Worm (Caenorhabditis elegans) whole organism, L3 larva: Measurements from ENCODE around the gene skr-10.

Experiments used
- R02D3.7 ChIP-seq: fragments of 150-350 bp; optimal IDR thresholded peaks from 2 replicates; lab custom pipeline; 2014; ENCODE audit warnings: missing biosample characterization, missing genetic modification characterization
- ZK546.5 ChIP-seq: sonication (generic microtip); optimal IDR thresholded peaks from 2 replicates; lab custom pipeline; 2017; ENCODE audit warnings: missing biosample characterization, missing genetic modification characterization
- ama-1 ChIP-seq: fragments of 150-350 bp; optimal IDR thresholded peaks from 2 replicates; lab custom pipeline; 2018
- ceh-28 ChIP-seq: fragments of 150-350 bp; optimal IDR thresholded peaks from 2 replicates; lab custom pipeline; 2014; ENCODE audit warnings: missing biosample characterization, missing genetic modification reagents, missing genetic modification characterization
- daf-12 ChIP-seq: fragments of 150-350 bp; optimal IDR thresholded peaks from 2 replicates; lab custom pipeline; 2014; ENCODE audit warnings: missing biosample characterization, missing genetic modification reagents, missing genetic modification characterization
- egl-27 ChIP-seq: sonication (generic microtip); optimal IDR thresholded peaks from 4 replicates; lab custom pipeline; 2017; ENCODE audit warnings: missing biosample characterization, missing genetic modification reagents, missing genetic modification characterization
- egl-5 ChIP-seq: fragments of 150-350 bp; optimal IDR thresholded peaks from 2 replicates; lab custom pipeline; 2017; ENCODE audit warnings: missing biosample characterization, missing genetic modification reagents, missing genetic modification characterization, inconsistent platforms
- elt-1 ChIP-seq: fragments of 150-350 bp; optimal IDR thresholded peaks from 2 replicates; lab custom pipeline; 2014; ENCODE audit warnings: missing biosample characterization, missing genetic modification characterization
- elt-2 ChIP-seq: sonication (generic microtip); optimal IDR thresholded peaks from 2 replicates; lab custom pipeline; 2016; ENCODE audit warnings: missing genetic modification reagents, mild to moderate bottlenecking, missing genetic modification characterization, missing compliant biosample characterization
- elt-3 ChIP-seq, 3 experiments: fragments of 150-350 bp in 1 of 3; sonication (generic microtip) in 2 of 3; optimal IDR thresholded peaks; 2 replicates in 2 of 3; 4 replicates in 1 of 3; lab custom pipeline; 2014 to 2017; ENCODE audit warnings: missing biosample characterization in 3 of 3, missing genetic modification characterization in 3 of 3
- eor-1 ChIP-seq, 2 experiments: fragments of 150-350 bp; optimal IDR thresholded peaks; 2 replicates each; lab custom pipeline; 2014 to 2018; ENCODE audit warnings: missing biosample characterization in 2 of 2, missing genetic modification characterization in 2 of 2
- fkh-10 ChIP-seq: sonication (generic microtip); optimal IDR thresholded peaks from 2 replicates; lab custom pipeline; 2017; ENCODE audit warnings: missing biosample characterization, missing genetic modification reagents, missing genetic modification characterization
- fkh-2 ChIP-seq: fragments of 150-350 bp; optimal IDR thresholded peaks from 2 replicates; lab custom pipeline; 2014; ENCODE audit warnings: missing biosample characterization, missing genetic modification reagents, missing genetic modification characterization
- fos-1 ChIP-seq: fragments of 150-350 bp; optimal IDR thresholded peaks from 2 replicates; lab custom pipeline; 2014; ENCODE audit warnings: missing biosample characterization, missing genetic modification characterization
- hmg-11 ChIP-seq: sonication (generic microtip); optimal IDR thresholded peaks from 2 replicates; lab custom pipeline; 2016; ENCODE audit warnings: missing genetic modification characterization, missing compliant biosample characterization
- lin-15B ChIP-seq: fragments of 150-350 bp; optimal IDR thresholded peaks from 2 replicates; lab custom pipeline; 2014; ENCODE audit warnings: missing biosample characterization, missing genetic modification characterization
- lin-39 ChIP-seq: fragments of 150-350 bp; optimal IDR thresholded peaks from 2 replicates; lab custom pipeline; 2018; ENCODE audit warnings: missing biosample characterization, missing genetic modification reagents, missing genetic modification characterization
- lsy-12 ChIP-seq: sonication (generic microtip); optimal IDR thresholded peaks from 2 replicates; lab custom pipeline; 2016; ENCODE audit warnings: mild to moderate bottlenecking, missing genetic modification characterization, missing compliant biosample characterization
- mdl-1 ChIP-seq: fragments of 150-350 bp; optimal IDR thresholded peaks from 2 replicates; lab custom pipeline; 2014; ENCODE audit warnings: missing biosample characterization, missing genetic modification characterization
- mml-1 ChIP-seq: fragments of 150-350 bp; sonication (generic microtip); optimal IDR thresholded peaks from 3 replicates; lab custom pipeline; 2014; ENCODE audit warnings: missing biosample characterization, missing genetic modification characterization
- nfya-1 ChIP-seq: sonication (generic microtip); optimal IDR thresholded peaks from 2 replicates; lab custom pipeline; 2017; ENCODE audit warnings: missing genetic modification characterization, mild to moderate bottlenecking, missing compliant biosample characterization, antibody characterized with exemption, moderate library complexity; ENCODE audit not compliant: insufficient read depth
- nhr-12 ChIP-seq: fragments of 150-350 bp; optimal IDR thresholded peaks from 2 replicates; lab custom pipeline; 2014; ENCODE audit warnings: missing biosample characterization, missing genetic modification characterization
- nhr-23 ChIP-seq: fragments of 150-350 bp; optimal IDR thresholded peaks from 2 replicates; lab custom pipeline; 2014; ENCODE audit warnings: missing biosample characterization, missing genetic modification reagents, missing genetic modification characterization
- nhr-25 ChIP-seq: sonication (generic microtip); optimal IDR thresholded peaks from 2 replicates; lab custom pipeline; 2017; ENCODE audit warnings: missing biosample characterization, missing genetic modification characterization
- nhr-28 ChIP-seq: fragments of 150-350 bp; optimal IDR thresholded peaks from 2 replicates; lab custom pipeline; 2014; ENCODE audit warnings: missing biosample characterization, missing genetic modification characterization
- nhr-67 ChIP-seq: fragments of 150-350 bp; optimal IDR thresholded peaks from 2 replicates; lab custom pipeline; 2014; ENCODE audit warnings: missing biosample characterization, missing genetic modification characterization
- nhr-76 ChIP-seq: fragments of 150-350 bp; sonication (generic microtip); optimal IDR thresholded peaks from 5 replicates; lab custom pipeline; 2014; ENCODE audit warnings: missing biosample characterization, missing genetic modification characterization
- nhr-77 ChIP-seq: fragments of 150-350 bp; optimal IDR thresholded peaks from 2 replicates; lab custom pipeline; 2014; ENCODE audit warnings: missing biosample characterization, missing genetic modification characterization
- pha-4 ChIP-seq: fragments of 150-350 bp; optimal IDR thresholded peaks from 2 replicates; lab custom pipeline; 2014; ENCODE audit warnings: missing biosample characterization, missing genetic modification reagents, missing genetic modification characterization
- pqm-1 ChIP-seq: fragments of 150-350 bp; optimal IDR thresholded peaks from 2 replicates; lab custom pipeline; 2017; ENCODE audit warnings: missing biosample characterization, missing genetic modification characterization, inconsistent platforms
- sea-2 ChIP-seq: fragments of 150-350 bp; sonication (generic microtip); optimal IDR thresholded peaks from 4 replicates; lab custom pipeline; 2014; ENCODE audit warnings: missing biosample characterization, missing genetic modification reagents, missing genetic modification characterization
- skn-1 ChIP-seq: fragments of 150-350 bp; optimal IDR thresholded peaks from 2 replicates; lab custom pipeline; 2014; ENCODE audit warnings: missing biosample characterization, missing genetic modification characterization
- snpc-4 ChIP-seq: fragments of 150-350 bp; optimal IDR thresholded peaks from 2 replicates; lab custom pipeline; 2014; ENCODE audit warnings: missing biosample characterization, missing genetic modification characterization
- tbx-2 ChIP-seq: sonication (generic microtip); optimal IDR thresholded peaks from 2 replicates; lab custom pipeline; 2016; ENCODE audit warnings: mild to moderate bottlenecking, missing genetic modification characterization, missing compliant biosample characterization
- unc-39 ChIP-seq: sonication (generic microtip); optimal IDR thresholded peaks from 4 replicates; lab custom pipeline; 2017; ENCODE audit warnings: missing biosample characterization, missing genetic modification characterization
- unc-62 ChIP-seq: fragments of 150-350 bp; sonication (generic microtip); optimal IDR thresholded peaks from 4 replicates; lab custom pipeline; 2014; ENCODE audit warnings: missing biosample characterization, missing genetic modification reagents, missing genetic modification characterization
- zag-1 ChIP-seq: fragments of 150-350 bp; optimal IDR thresholded peaks from 2 replicates; lab custom pipeline; 2014; ENCODE audit warnings: missing biosample characterization, missing genetic modification characterization
- ztf-4 ChIP-seq: fragments of 150-350 bp; optimal IDR thresholded peaks from 2 replicates; lab custom pipeline; 2014; ENCODE audit warnings: missing biosample characterization, missing genetic modification characterization

The skr-10 gene

ce11 chrIV:15926746-15927145 lies 19.9 kb upstream of the skr-10 start, which contains the start of gene Y105C5B.8:
Gene Y105C5B.8 (minus strand): TSS chrIV:15926846.
- TF ChIP-seq nhr-67 (tag; lab: Kevin White, UChicago) (no peak), unc-62 (GFP tag; lab: Kevin White, UChicago) (no peak), eor-1 (tag; optimal IDR thresholded peaks at IDR 0.05; lab: Kevin White, UChicago) (no peak), ama-1 (lab: Kevin White, UChicago) (no peak), R02D3.7 (tag; lab: Kevin White, UChicago) (no peak), elt-1 (tag; lab: Kevin White, UChicago) (no peak), fkh-2 (tag; lab: Kevin White, UChicago) (no peak), lsy-12 (tag; lab: Kevin White, UChicago) (no peak), ztf-4 (no peak)

- TF ChIP-seq elt-2 (tag; lab: Kevin White, UChicago) (peak; percentile 91), pqm-1 (tag; lab: Kevin White, UChicago) (peak; percentile 68), ztf-4 (no peak), pha-4 (peak; percentile 15), nhr-76 (tag; lab: Kevin White, UChicago) (no peak), elt-3 (tag; optimal IDR thresholded peaks at IDR 0.05; lab: Kevin White, UChicago) (peak in 1 of 3 experiments; percentile 25), egl-27 (tag; lab: Kevin White, UChicago) (no peak), nhr-12 (no peak), nhr-67 (tag; lab: Kevin White, UChicago) (no peak), skn-1 (tag; lab: Kevin White, UChicago) (peak; percentile 15), tbx-2 (tag; lab: Kevin White, UChicago) (no peak)
These were observed 16.8 kb upstream of the skr-10 start for ce11 chrIV:15929831-15930230.

ce11 chrIV:15930281-15930680 lies 16.3 kb upstream of the skr-10 start, which contains the start of gene Y105C5B.9:
Gene Y105C5B.9 (plus strand): TSS chrIV:15930581.
- TF ChIP-seq egl-5 (tag; lab: Kevin White, UChicago), result no peak
- TF ChIP-seq nhr-67 (tag; lab: Kevin White, UChicago), result no peak
- TF ChIP-seq nhr-23 (tag; lab: Kevin White, UChicago), result no peak
- TF ChIP-seq unc-39 (tag; lab: Kevin White, UChicago), result no peak
- TF ChIP-seq nhr-12, result no peak
- TF ChIP-seq tbx-2 (tag; lab: Kevin White, UChicago), result no peak
- TF ChIP-seq fos-1 (tag; lab: Kevin White, UChicago), result no peak
- TF ChIP-seq pqm-1 (tag; lab: Kevin White, UChicago), result no peak
- no peak for TF ChIP-seq nhr-28 (tag; lab: Kevin White, UChicago)
- TF ChIP-seq mml-1 (tag; lab: Kevin White, UChicago), result no peak
- no peak for TF ChIP-seq lin-15B (tag; lab: Kevin White, UChicago)
- TF ChIP-seq nhr-76 (tag; lab: Kevin White, UChicago), result no peak

ce11 chrIV:15930694-15931093 lies 15.9 kb upstream of the skr-10 start:
- TF ChIP-seq unc-39 (tag; lab: Kevin White, UChicago), result no peak
- TF ChIP-seq ZK546.5 (tag; lab: Kevin White, UChicago), result no peak
- TF ChIP-seq ztf-4, result no peak
- TF ChIP-seq fkh-10 (GFP tag; lab: Kevin White, UChicago), result no peak
- TF ChIP-seq skn-1 (tag; lab: Kevin White, UChicago), result no peak
- TF ChIP-seq ceh-28, result peak; percentile 80
- TF ChIP-seq, all 47 proteins: peak for 1

ce11 chrIV:15931176-15931575 lies 15.4 kb upstream of the skr-10 start:
- TF ChIP-seq pha-4 (no peak), snpc-4 (tag; lab: Kevin White, UChicago) (peak; percentile 52), pqm-1 (tag; lab: Kevin White, UChicago) (peak; percentile 2), hmg-11 (tag; lab: Kevin White, UChicago) (peak; percentile 46), nfya-1 (tag; lab: Kevin White, UChicago) (peak; percentile 11), elt-2 (tag; lab: Kevin White, UChicago) (peak; percentile 34)
- TF ChIP-seq, all 47 proteins: peak for 5

ce11 chrIV:15931833-15932232 lies 14.8 kb upstream of the skr-10 start:
- TF ChIP-seq nhr-23 (tag; lab: Kevin White, UChicago), result peak; percentile 3
- TF ChIP-seq zag-1 (tag; lab: Kevin White, UChicago), result no peak
- TF ChIP-seq pha-4, result no peak
- peak; percentile 13 for TF ChIP-seq nfya-1 (tag; lab: Kevin White, UChicago)
- peak; percentile 35 for TF ChIP-seq snpc-4 (tag; lab: Kevin White, UChicago)
- peak; percentile 24 for TF ChIP-seq elt-2 (tag; lab: Kevin White, UChicago)
- TF ChIP-seq ZK546.5 (tag; lab: Kevin White, UChicago), result no peak
- peak; percentile 11 for TF ChIP-seq hmg-11 (tag; lab: Kevin White, UChicago)
- peak; percentile 38 for TF ChIP-seq lin-39 (tag; lab: Kevin White, UChicago)
- no peak for TF ChIP-seq nhr-67 (tag; lab: Kevin White, UChicago)
- TF ChIP-seq fkh-2 (tag; lab: Kevin White, UChicago), result no peak
- TF ChIP-seq nhr-77, result no peak
- TF ChIP-seq eor-1 (tag; optimal IDR thresholded peaks at IDR 0.05; lab: Kevin White, UChicago), result no peak
- TF ChIP-seq unc-39 (tag; lab: Kevin White, UChicago), result no peak
- no peak for TF ChIP-seq ama-1 (lab: Kevin White, UChicago)
- TF ChIP-seq mdl-1, result no peak
- TF ChIP-seq nhr-12, result no peak
- TF ChIP-seq daf-12 (tag; lab: Kevin White, UChicago), result no peak
- TF ChIP-seq tbx-2 (tag; lab: Kevin White, UChicago), result peak; percentile 37
- TF ChIP-seq sea-2, result no peak
- peak; percentile 10 for TF ChIP-seq nhr-25 (tag; lab: Kevin White, UChicago)
- TF ChIP-seq, all 47 proteins: peak for 8
